Worm (Caenorhabditis elegans): Measurements from ENCODE around the gene pot-2.

The pot-2 gene

ce11 chrII:14525013-14525412, 1.0 kb downstream of the pot-2 start, which contains the start of gene F57C2.4:
Gene F57C2.4 (plus strand): TSS chrII:14525313.
- TF ChIP-seq zag-1 (tag; optimal IDR thresholded peaks at IDR 0.05) (no peak), peb-1 (tag; optimal IDR thresholded peaks at IDR 0.05) (no peak), ztf-1 (GFP tag; conservative IDR thresholded peaks at IDR 0.05) (no peak), skn-1 (tag; optimal IDR thresholded peaks at IDR 0.05) (no peak), nhr-237 (tag; optimal IDR thresholded peaks at IDR 0.05) (no peak), mab-5 (tag; optimal IDR thresholded peaks at IDR 0.05) (no peak), snpc-4 (tag; optimal IDR thresholded peaks at IDR 0.05) (no peak), elt-1 (tag; optimal IDR thresholded peaks at IDR 0.05) (no peak), aly-2 (tag; optimal IDR thresholded peaks at IDR 0.05) (no peak), dmd-4 (tag; optimal IDR thresholded peaks at IDR 0.05) (no peak), R02D3.7 (tag; optimal IDR thresholded peaks at IDR 0.05) (no peak), blmp-1 (tag; optimal IDR thresholded peaks at IDR 0.05; ENCODE audit: insufficient read depth) (no peak), lsy-2 (tag; optimal IDR thresholded peaks at IDR 0.05) (no peak), crh-2 (tag; optimal IDR thresholded peaks at IDR 0.05) (no peak), nhr-10 (tag; optimal IDR thresholded peaks at IDR 0.05) (no peak), mdl-1 (tag; optimal IDR thresholded peaks at IDR 0.05) (no peak)

DNA sequence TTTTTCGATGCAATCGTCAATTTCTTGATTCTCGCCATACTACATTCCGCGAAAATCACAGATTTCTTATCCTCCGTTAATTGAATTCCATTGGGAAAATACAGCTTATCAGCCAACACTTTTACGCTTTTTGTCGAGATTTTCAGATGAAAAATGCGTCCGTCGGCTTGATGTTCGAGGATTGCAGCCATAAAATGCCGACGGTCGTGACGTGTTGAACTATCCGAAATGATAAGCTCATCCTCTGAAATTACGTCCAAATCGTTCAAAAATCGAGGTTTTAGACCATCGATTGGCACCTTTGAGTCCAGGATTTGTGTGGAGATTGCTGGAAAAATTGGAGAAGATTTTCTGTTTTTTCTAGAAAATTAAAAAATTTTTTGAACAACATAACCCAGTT, 3.1 kb downstream of the pot-2 start:
- TF ChIP-seq ztf-11 (tag; optimal IDR thresholded peaks at IDR 0.05) (no peak), nhr-21 (tag; optimal IDR thresholded peaks at IDR 0.05) (no peak), peb-1 (tag; optimal IDR thresholded peaks at IDR 0.05) (no peak), elt-3 (tag; optimal IDR thresholded peaks at IDR 0.05) (no peak), ceh-16 (tag; optimal IDR thresholded peaks at IDR 0.05) (no peak), mdl-1 (tag; optimal IDR thresholded peaks at IDR 0.05) (no peak), lin-39 (tag; optimal IDR thresholded peaks at IDR 0.05) (no peak), ceh-82 (tag; optimal IDR thresholded peaks at IDR 0.05) (no peak), nhr-237 (tag; optimal IDR thresholded peaks at IDR 0.05) (no peak), ztf-4 (tag; optimal IDR thresholded peaks at IDR 0.05) (no peak), sma-3 (GFP tag; optimal IDR thresholded peaks at IDR 0.05) (no peak), snpc-4 (tag; optimal IDR thresholded peaks at IDR 0.05) (no peak), blmp-1 (tag; optimal IDR thresholded peaks at IDR 0.05; ENCODE audit: insufficient read depth) (no peak), nhr-25 (tag; optimal IDR thresholded peaks at IDR 0.05) (no peak), skn-1 (tag; optimal IDR thresholded peaks at IDR 0.05) (no peak)

DNA sequence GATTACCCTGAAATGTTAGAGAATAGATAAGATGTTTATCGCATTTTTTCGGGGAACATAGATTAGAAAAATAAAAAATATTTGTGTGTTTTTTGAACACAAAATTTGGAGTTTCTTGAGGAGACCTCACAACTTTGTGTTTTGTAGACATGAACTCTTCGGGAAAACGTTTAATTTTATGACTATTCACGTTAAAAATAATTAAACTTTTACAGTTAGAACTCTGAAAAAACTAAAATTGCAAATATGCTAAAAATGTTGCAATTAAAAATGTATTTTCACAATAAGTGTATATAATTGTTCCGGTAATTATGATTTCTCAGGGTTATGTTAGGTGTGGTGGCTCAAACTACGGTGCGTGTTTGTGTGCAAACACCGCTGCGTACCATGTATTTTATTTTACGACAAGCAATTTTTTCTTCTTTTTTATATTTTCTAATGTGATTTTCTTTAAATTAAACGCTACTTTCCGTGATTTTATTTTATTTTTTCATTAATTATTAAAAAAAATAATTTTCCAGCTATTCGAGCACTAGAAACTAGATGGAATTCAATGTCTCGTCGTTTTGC, 4.3 kb downstream of the pot-2 start, which contains the start of the genes F57C2.5 and spat-1:
F57C2.5 (minus strand) TSS at position 7 of the 570 bp plus-strand sequence.
spat-1 (plus strand) TSS at position 520 of the 570 bp plus-strand sequence.
- peak; percentile 70 for TF ChIP-seq crh-2 (tag; optimal IDR thresholded peaks at IDR 0.05)
- peak; percentile 46 for TF ChIP-seq fos-1 (tag; optimal IDR thresholded peaks at IDR 0.05)
- TF ChIP-seq elt-3 (tag; optimal IDR thresholded peaks at IDR 0.05): no peak
- peak; percentile 72 for TF ChIP-seq nhr-129 (tag; optimal IDR thresholded peaks at IDR 0.05)
- no peak for TF ChIP-seq nhr-23 (tag; optimal IDR thresholded peaks at IDR 0.05)
- peak; percentile 84 for TF ChIP-seq sma-3 (GFP tag; optimal IDR thresholded peaks at IDR 0.05)
- peak; percentile 33 for TF ChIP-seq gmeb-1 (tag; optimal IDR thresholded peaks at IDR 0.05)
- TF ChIP-seq ztf-1 (GFP tag; conservative IDR thresholded peaks at IDR 0.05): no peak
- TF ChIP-seq snpc-4 (tag; optimal IDR thresholded peaks at IDR 0.05): peak; percentile 2
- TF ChIP-seq nhr-25 (tag; optimal IDR thresholded peaks at IDR 0.05): peak; percentile 63
- peak; percentile 59 for TF ChIP-seq F13H6.1 (tag; optimal IDR thresholded peaks at IDR 0.05)
- TF ChIP-seq lin-11 (tag; optimal IDR thresholded peaks at IDR 0.05): no peak
- TF ChIP-seq lin-13 (GFP tag; optimal IDR thresholded peaks at IDR 0.05): peak; percentile 65
- TF ChIP-seq unc-55 (GFP tag; optimal IDR thresholded peaks at IDR 0.05): peak; percentile 88
- TF ChIP-seq lsy-2 (tag; optimal IDR thresholded peaks at IDR 0.05): peak; percentile 82 to 98
- TF ChIP-seq ZK546.5 (tag; optimal IDR thresholded peaks at IDR 0.05): no peak
- peak; percentile 81 for TF ChIP-seq C34F6.9 (tag; optimal IDR thresholded peaks at IDR 0.05)

ce11 chrII:14534000-14534399, 10.0 kb downstream of the pot-2 start, which contains the start of gene C04H5.1:
Gene C04H5.1 (plus strand): TSS chrII:14534300.
- TF ChIP-seq sem-4 (tag; optimal IDR thresholded peaks at IDR 0.05): no peak
- TF ChIP-seq sma-3 (GFP tag; optimal IDR thresholded peaks at IDR 0.05): no peak
- no peak for TF ChIP-seq nhr-21 (tag; optimal IDR thresholded peaks at IDR 0.05)
- TF ChIP-seq dmd-4 (tag; optimal IDR thresholded peaks at IDR 0.05): no peak
- TF ChIP-seq nhr-237 (tag; optimal IDR thresholded peaks at IDR 0.05): no peak
- no peak for TF ChIP-seq lin-39 (tag; optimal IDR thresholded peaks at IDR 0.05)
- no peak for TF ChIP-seq elt-1 (tag; optimal IDR thresholded peaks at IDR 0.05)
- TF ChIP-seq mab-5 (tag; optimal IDR thresholded peaks at IDR 0.05): no peak
- TF ChIP-seq lin-13 (GFP tag; optimal IDR thresholded peaks at IDR 0.05): no peak
- no peak for TF ChIP-seq C34F6.9 (tag; optimal IDR thresholded peaks at IDR 0.05)
- no peak for TF ChIP-seq gmeb-1 (tag; optimal IDR thresholded peaks at IDR 0.05)
- TF ChIP-seq mbf-1 (tag; optimal IDR thresholded peaks at IDR 0.05): no peak
- TF ChIP-seq Y55F3AM.14 (GFP tag; optimal IDR thresholded peaks at IDR 0.05): no peak
- no peak for TF ChIP-seq ceh-16 (tag; optimal IDR thresholded peaks at IDR 0.05)
